Worm (Caenorhabditis elegans) whole organism, L1 larva: Measurements from ENCODE around the gene srp-6.

ENCODE experiments used
- C16A3.4 ChIP-seq: fragments of 150-350 bp; optimal IDR thresholded peaks from 2 replicates; lab custom pipeline; 2014; ENCODE audit warnings: missing biosample characterization, missing genetic modification characterization
- C34B4.2 ChIP-seq: sonication (generic microtip); optimal IDR thresholded peaks from 2 replicates; lab custom pipeline; 2017; ENCODE audit warnings: mild to moderate bottlenecking, missing genetic modification characterization, missing compliant biosample characterization
- ceh-82 ChIP-seq, 3 experiments: fragments of 150-350 bp in 1 of 3; sonication (generic microtip) in 2 of 3; optimal IDR thresholded peaks; 2 replicates each; lab custom pipeline; 2014 to 2017; ENCODE audit warnings: missing biosample characterization in 3 of 3, missing genetic modification characterization in 3 of 3
- dpl-1 ChIP-seq, 3 experiments: fragments of 150-350 bp in 2 of 3; sonication (generic microtip) in 1 of 3; optimal IDR thresholded peaks; 2 replicates each; lab custom pipeline; 2014 to 2017; ENCODE audit warnings: missing biosample characterization in 3 of 3, missing genetic modification characterization in 3 of 3, missing genetic modification reagents in 3 of 3
- dsc-1 ChIP-seq: sonication (generic microtip); optimal IDR thresholded peaks from 2 replicates; lab custom pipeline; 2016; ENCODE audit warnings: mild to moderate bottlenecking, missing genetic modification characterization, missing compliant biosample characterization
- efl-1 ChIP-seq, 4 experiments: fragments of 150-350 bp; optimal IDR thresholded peaks in 3 of 4; peaks in 1 of 4; 1 replicate in 1 of 4; 2 replicates in 3 of 4; lab custom pipeline; 2014; ENCODE audit warnings: missing biosample characterization in 2 of 4, missing genetic modification characterization in 2 of 4, missing genetic modification reagents in 2 of 4
- egl-13 ChIP-seq: sonication (generic microtip); optimal IDR thresholded peaks from 2 replicates; lab custom pipeline; 2016; ENCODE audit warnings: missing genotype, missing genetic modification reagents, missing genetic modification characterization, missing compliant biosample characterization
- fkh-8 ChIP-seq: sonication (generic microtip); optimal IDR thresholded peaks from 2 replicates; lab custom pipeline; 2016; ENCODE audit warnings: mild to moderate bottlenecking, missing genetic modification characterization, missing compliant biosample characterization
- fos-1 ChIP-seq: fragments of 150-350 bp; optimal IDR thresholded peaks from 2 replicates; lab custom pipeline; 2014; ENCODE audit warnings: missing biosample characterization, missing genetic modification characterization
- hlh-17 ChIP-seq: fragments of 200-800 bp; sonication (Bioruptor generic); optimal IDR thresholded peaks from 2 replicates; lab custom pipeline; 2018; ENCODE audit warnings: missing genetic modification characterization, mild to moderate bottlenecking, missing compliant biosample characterization, moderate library complexity, borderline replicate concordance
- hlh-4 ChIP-seq: sonication (generic microtip); optimal IDR thresholded peaks from 2 replicates; lab custom pipeline; 2016; ENCODE audit warnings: mild to moderate bottlenecking, missing genetic modification characterization, missing compliant biosample characterization
- irx-1 ChIP-seq: sonication (generic microtip); optimal IDR thresholded peaks from 2 replicates; lab custom pipeline; 2016; ENCODE audit warnings: missing genetic modification characterization, missing compliant biosample characterization
- jun-1 ChIP-seq: fragments of 150-350 bp; optimal IDR thresholded peaks from 2 replicates; lab custom pipeline; 2014; ENCODE audit warnings: missing biosample characterization, missing genetic modification reagents, missing genetic modification characterization
- lin-15B ChIP-seq: fragments of 150-350 bp; sonication (generic microtip); optimal IDR thresholded peaks from 3 replicates; lab custom pipeline; 2014; ENCODE audit warnings: missing biosample characterization, missing genetic modification characterization
- lin-35 ChIP-seq, 2 experiments: fragments of 150-350 bp; optimal IDR thresholded peaks; 2 replicates each; lab custom pipeline; 2014; ENCODE audit warnings: missing biosample characterization in 2 of 2, missing genetic modification characterization in 2 of 2, missing genetic modification reagents in 2 of 2
- lir-3 ChIP-seq: sonication (generic microtip); optimal IDR thresholded peaks from 2 replicates; lab custom pipeline; 2016; ENCODE audit warnings: mild to moderate bottlenecking, missing genetic modification characterization, moderate library complexity, missing compliant biosample characterization; ENCODE audit not compliant: poor library complexity
- lsy-2 ChIP-seq, 2 experiments: fragments of 150-350 bp; optimal IDR thresholded peaks; 2 replicates each; lab custom pipeline; 2014; ENCODE audit warnings: missing biosample characterization in 2 of 2, missing genetic modification characterization in 2 of 2
- mef-2 ChIP-seq: fragments of 150-350 bp; optimal IDR thresholded peaks from 2 replicates; lab custom pipeline; 2014; ENCODE audit warnings: missing biosample characterization, missing genetic modification characterization
- nhr-11 ChIP-seq: fragments of 150-350 bp; optimal IDR thresholded peaks from 2 replicates; lab custom pipeline; 2014; ENCODE audit warnings: missing biosample characterization, missing genetic modification characterization
- nhr-12 ChIP-seq: sonication (generic microtip); optimal IDR thresholded peaks from 2 replicates; lab custom pipeline; 2017; ENCODE audit warnings: missing biosample characterization, missing genetic modification characterization
- nhr-19 ChIP-seq: fragments of 200-800 bp; sonication (Bioruptor generic); conservative IDR thresholded peaks from 2 replicates; pipeline ENCODE4 v1.3.6; 2022; ENCODE audit warnings: missing genetic modification characterization, missing compliant biosample characterization
- nhr-237 ChIP-seq: fragments of 150-350 bp; optimal IDR thresholded peaks from 2 replicates; lab custom pipeline; 2014; ENCODE audit warnings: missing biosample characterization, missing genetic modification characterization
- nhr-84 ChIP-seq: sonication (generic microtip); optimal IDR thresholded peaks from 2 replicates; lab custom pipeline; 2017; ENCODE audit warnings: missing biosample characterization, missing genetic modification characterization
- nhr-90 ChIP-seq: sonication (generic microtip); optimal IDR thresholded peaks from 2 replicates; lab custom pipeline; 2016; ENCODE audit warnings: mild to moderate bottlenecking, missing genetic modification characterization, missing compliant biosample characterization; ENCODE audit not compliant: poor library complexity
- pax-3 ChIP-seq: fragments of 200-800 bp; sonication (Bioruptor generic); optimal IDR thresholded peaks from 2 replicates; lab custom pipeline; 2018; ENCODE audit warnings: mild to moderate bottlenecking, missing genetic modification characterization, moderate library complexity, missing compliant biosample characterization
- rnt-1 ChIP-seq: sonication (generic microtip); optimal IDR thresholded peaks from 2 replicates; lab custom pipeline; 2016; ENCODE audit warnings: mild to moderate bottlenecking, missing genetic modification characterization, moderate library complexity, missing compliant biosample characterization
- skn-1 ChIP-seq: fragments of 150-350 bp; optimal IDR thresholded peaks from 2 replicates; lab custom pipeline; 2014; ENCODE audit warnings: missing biosample characterization, missing genetic modification characterization
- snpc-4 ChIP-seq: fragments of 150-350 bp; optimal IDR thresholded peaks from 2 replicates; lab custom pipeline; 2014; ENCODE audit warnings: missing biosample characterization, missing genetic modification characterization
- sptf-1 ChIP-seq: fragments of 150-350 bp; optimal IDR thresholded peaks from 2 replicates; lab custom pipeline; 2014; ENCODE audit warnings: missing biosample characterization, missing genetic modification characterization
- swsn-7 ChIP-seq: sonication (generic microtip); optimal IDR thresholded peaks from 2 replicates; lab custom pipeline; 2016; ENCODE audit warnings: missing genetic modification characterization, missing compliant biosample characterization
- tbx-2 ChIP-seq: sonication (generic microtip); optimal IDR thresholded peaks from 2 replicates; lab custom pipeline; 2016; ENCODE audit warnings: missing genetic modification characterization, missing compliant biosample characterization
- unc-130 ChIP-seq: fragments of 150-350 bp; optimal IDR thresholded peaks from 2 replicates; lab custom pipeline; 2017; ENCODE audit warnings: missing biosample characterization, missing genetic modification characterization, inconsistent platforms
- unc-30 ChIP-seq: sonication (generic microtip); optimal IDR thresholded peaks from 2 replicates; lab custom pipeline; 2017; ENCODE audit warnings: missing biosample characterization, missing genetic modification characterization
- unc-98 ChIP-seq: fragments of 200-800 bp; sonication (Bioruptor generic); IDR thresholded peaks from 2 replicates; pipeline ENCODE4 v1.3.6; 2022; ENCODE audit warnings: missing genetic modification characterization, missing compliant biosample characterization
- xbp-1 ChIP-seq: sonication (generic microtip); optimal IDR thresholded peaks from 2 replicates; lab custom pipeline; 2016; ENCODE audit warnings: missing genetic modification characterization, missing compliant biosample characterization
- zag-1 ChIP-seq: fragments of 150-350 bp; optimal IDR thresholded peaks from 2 replicates; lab custom pipeline; 2014; ENCODE audit warnings: missing biosample characterization, missing genetic modification characterization
- zip-4 ChIP-seq: fragments of 200-800 bp; sonication (Bioruptor generic); optimal IDR thresholded peaks from 2 replicates; lab custom pipeline; 2018; ENCODE audit warnings: mild to moderate bottlenecking, missing genetic modification characterization, moderate library complexity, missing compliant biosample characterization
- ztf-4 ChIP-seq: fragments of 150-350 bp; optimal IDR thresholded peaks from 2 replicates; lab custom pipeline; 2014; ENCODE audit warnings: missing biosample characterization, missing genetic modification characterization

The srp-6 gene

DNA sequence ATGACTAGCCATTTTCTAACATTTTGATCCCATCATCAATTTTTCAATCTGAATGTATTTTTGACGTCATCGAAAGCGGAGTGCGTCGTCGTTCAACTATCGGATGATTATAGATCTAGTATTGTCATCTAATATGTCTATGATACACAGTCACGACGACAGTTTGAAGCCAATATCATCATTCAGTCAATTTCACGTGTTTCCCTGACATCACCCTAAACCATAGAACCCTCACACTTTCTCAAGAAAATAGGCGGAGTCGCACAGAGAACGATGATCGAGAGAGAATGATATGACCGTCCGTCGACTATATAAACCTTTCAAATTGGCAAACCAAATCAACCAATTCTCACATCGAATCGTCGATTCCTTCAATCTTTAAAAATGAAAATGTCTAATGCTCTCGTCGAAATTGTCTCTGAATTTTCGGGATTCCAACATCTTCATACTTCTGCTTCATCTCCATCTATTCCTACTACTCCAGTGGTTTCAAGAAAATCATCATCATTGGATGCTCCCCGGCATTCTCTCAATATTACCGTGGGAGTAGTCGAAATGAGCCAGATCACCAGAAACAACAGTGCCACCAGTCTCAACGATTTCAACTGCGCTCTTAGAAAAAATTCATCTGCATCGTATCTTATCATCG, 30.0 kb upstream of the srp-6 start, which contains the start of gene F18E3.13 (continued):
- TF ChIP-seq ztf-4 (tag; lab: Kevin White, UChicago) (peak; percentile 50), zag-1 (tag; lab: Kevin White, UChicago) (no peak), lin-35 (GFP tag; optimal IDR thresholded peaks at IDR 0.05; lab: Kevin White, UChicago) (peak in 1 of 2 experiments; percentile 69), hlh-17 (GFP tag; lab: Kevin White, UChicago) (no peak), unc-130 (peak; percentile 32), snpc-4 (tag; lab: Kevin White, UChicago) (no peak), nhr-90 (tag; lab: Kevin White, UChicago) (peak; percentile 78), dpl-1 (GFP tag; optimal IDR thresholded peaks at IDR 0.05; lab: Kevin White, UChicago) (peak in 1 of 3 experiments; percentile 24), sptf-1 (no peak), fos-1 (tag; lab: Kevin White, UChicago) (no peak), nhr-19 (peak; percentile 97), rnt-1 (tag; lab: Kevin White, UChicago) (no peak), ceh-82 (tag; optimal IDR thresholded peaks at IDR 0.05; lab: Kevin White, UChicago) (no peak), tbx-2 (tag; lab: Kevin White, UChicago) (peak; percentile 70), unc-30 (tag; lab: Kevin White, UChicago) (no peak), hlh-4 (tag; lab: Kevin White, UChicago) (no peak), lin-15B (tag; lab: Kevin White, UChicago) (no peak), dsc-1 (no peak), zip-4 (GFP tag; lab: Kevin White, UChicago) (no peak), efl-1 (optimal IDR thresholded peaks at IDR 0.05; lab: Kevin White, UChicago) (no peak), efl-1 (GFP tag; optimal IDR thresholded peaks at IDR 0.05 in 1 of 2; lab: Kevin White, UChicago) (peak in 1 of 2 experiments; percentile 89), C16A3.4 (tag; lab: Kevin White, UChicago) (peak; percentile 43), xbp-1 (no peak), nhr-237 (tag; lab: Kevin White, UChicago) (no peak), nhr-11 (tag; lab: Kevin White, UChicago) (no peak), mef-2 (tag; lab: Kevin White, UChicago) (no peak), unc-98 (GFP tag; lab: Robert Waterston, UW) (no peak), fkh-8 (tag; lab: Kevin White, UChicago) (no peak), skn-1 (tag; lab: Kevin White, UChicago) (peak; percentile 65), jun-1 (tag; lab: Kevin White, UChicago) (peak; percentile 7), lir-3 (tag; lab: Kevin White, UChicago) (no peak), irx-1 (tag; lab: Kevin White, UChicago) (no peak), egl-13 (tag; lab: Kevin White, UChicago) (no peak), C34B4.2 (tag; lab: Kevin White, UChicago) (no peak), lsy-2 (tag; optimal IDR thresholded peaks at IDR 0.05; lab: Kevin White, UChicago) (no peak), nhr-12 (tag; lab: Kevin White, UChicago) (no peak), swsn-7 (tag; lab: Kevin White, UChicago) (no peak), nhr-84 (no peak)

DNA sequence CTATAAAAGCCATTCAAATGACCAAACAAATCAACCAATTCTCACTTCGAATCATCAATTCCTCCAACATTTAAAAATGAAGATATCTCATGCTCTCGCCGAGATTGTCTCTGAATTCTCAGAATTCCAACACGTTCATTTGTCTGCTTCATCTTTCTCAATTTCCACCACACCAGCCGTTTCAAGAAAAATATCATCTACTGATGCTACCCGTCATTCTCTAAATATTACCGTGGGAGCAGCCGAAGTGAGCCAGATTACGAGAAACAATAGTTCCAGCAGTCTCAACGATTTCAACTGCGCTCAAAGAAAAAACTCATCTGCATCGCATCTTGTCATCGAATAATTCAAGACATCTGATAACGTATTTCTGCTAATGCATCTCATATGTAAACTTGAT, 29.0 kb upstream of the srp-6 start, which contains the start of gene F18E3.12:
Gene F18E3.12, plus strand, starts transcription at position 77 of the 400 bp plus-strand sequence.
- peak in 1 of 2 experiments; percentile 12 for TF ChIP-seq lin-35 (GFP tag; optimal IDR thresholded peaks at IDR 0.05; lab: Kevin White, UChicago)
- no peak for TF ChIP-seq pax-3 (tag; lab: Kevin White, UChicago)
- TF ChIP-seq, all 84 proteins: peak for 1
